Worm (Caenorhabditis elegans) whole organism, early embryonic: ENCODE data around the gene srd-19.

ENCODE experiments used
- B0310.2 ChIP-seq: sonication (generic microtip); optimal IDR thresholded peaks from 2 replicates; lab custom pipeline; 2016; ENCODE audit warnings: mild to moderate bottlenecking, missing genetic modification characterization, missing compliant biosample characterization
- ama-1 ChIP-seq: fragments of 150-350 bp; optimal IDR thresholded peaks from 2 replicates; lab custom pipeline; 2014
- flt-1 ChIP-seq: fragments of 200-800 bp; sonication (Bioruptor generic); IDR thresholded peaks from 2 replicates; pipeline ENCODE4 v1.3.6; 2022; ENCODE audit warnings: missing genetic modification characterization, missing compliant biosample characterization
- hmg-4 ChIP-seq: fragments of 200-800 bp; sonication (Bioruptor generic); optimal IDR thresholded peaks from 2 replicates; lab custom pipeline; 2018; ENCODE audit warnings: mild to moderate bottlenecking, missing genetic modification characterization, missing compliant biosample characterization
- hnd-1 ChIP-seq: sonication (generic microtip); optimal IDR thresholded peaks from 2 replicates; lab custom pipeline; 2016; ENCODE audit warnings: missing genetic modification characterization, missing compliant biosample characterization
- scrt-1 ChIP-seq: fragments of 200-800 bp; sonication (Bioruptor generic); IDR thresholded peaks from 2 replicates; pipeline ENCODE4 v1.3.6; 2022; ENCODE audit warnings: missing genetic modification characterization, missing compliant biosample characterization
- tbx-11 ChIP-seq: fragments of 200-800 bp; sonication (Bioruptor generic); IDR thresholded peaks from 2 replicates; pipeline ENCODE4 v1.3.6; 2022; ENCODE audit warnings: missing genetic modification characterization, missing compliant biosample characterization

ce11 chrV:13388961-13389360, 39.6 kb downstream of the srd-19 start:
- no peak for TF ChIP-seq scrt-1 (GFP tag; lab: Robert Waterston, UW)
- no peak for TF ChIP-seq flt-1
- TF ChIP-seq B0310.2 (tag; lab: Kevin White, UChicago) = no peak
- no peak for TF ChIP-seq hnd-1 (tag; lab: Kevin White, UChicago)
- TF ChIP-seq tbx-11 (GFP tag; lab: Robert Waterston, UW) = no peak
- TF ChIP-seq ama-1 = no peak
- TF ChIP-seq hmg-4 (GFP tag; lab: Kevin White, UChicago) = no peak
